Fruit fly (Drosophila melanogaster) whole organism, pupa: ENCODE results near the gene kra.
A peak's percentile ranks its signal among the peaks of the same experiment; 100 is the strongest.

ENCODE experiments used
- CG12605 ChIP-seq: fragments of 200-800 bp; sonication (Bioruptor generic); IDR thresholded peaks from 2 replicates; pipeline ENCODE4 v1.3.6; 2022; ENCODE audit warnings: missing biosample characterization, missing genetic modification characterization
- CG34367 ChIP-seq: fragments of 200-800 bp; sonication (Bioruptor generic); optimal IDR thresholded peaks from 2 replicates; lab custom pipeline; 2018; ENCODE audit warnings: missing biosample characterization, mild to moderate bottlenecking, missing genetic modification characterization
- CG4496 ChIP-seq: fragments of 200-800 bp; sonication (Bioruptor generic); IDR thresholded peaks from 3 replicates; pipeline ENCODE4 v1.3.6; 2022; ENCODE audit warnings: missing biosample characterization, missing genetic modification characterization
- rn ChIP-seq: fragments of 200-800 bp; sonication (Bioruptor generic); IDR thresholded peaks from 2 replicates; pipeline ENCODE4 v1.3.6; 2022; ENCODE audit warnings: missing biosample characterization, missing genetic modification characterization

Gene kra

DNA sequence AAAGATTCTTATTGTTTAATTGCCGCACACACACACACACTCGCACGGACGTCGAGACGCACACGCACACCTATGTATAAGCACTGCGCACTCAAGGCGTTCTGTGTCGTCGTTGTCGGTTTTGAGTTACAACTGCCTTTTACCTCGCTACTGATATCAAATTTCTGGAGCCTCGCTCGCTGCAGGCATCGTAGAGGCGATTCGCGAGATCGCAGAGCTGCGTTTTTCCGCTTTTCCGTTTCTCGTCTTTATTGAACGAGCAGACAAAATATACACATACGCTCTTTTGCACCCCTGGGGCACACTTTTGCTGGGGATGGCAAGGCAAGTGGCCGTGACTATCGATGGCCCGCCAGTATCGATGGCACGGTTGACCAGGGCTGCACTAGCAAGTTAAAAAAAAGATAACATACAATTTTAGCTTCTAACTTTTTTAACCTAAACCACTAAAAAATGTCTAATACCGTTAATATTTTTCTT, 53.4 kb downstream of the kra start, which contains the start of gene CG2519:
Gene CG2519 (minus strand): TSS at position 312 of the 480 bp plus-strand sequence.
- TF ChIP-seq CG34367 (tag; lab: Kevin White, UChicago) (no peak), CG12605 (GFP tag; lab: Robert Waterston, UW) (peak; percentile 42; the same call in 1 of the 2 replicates), CG4496 (GFP tag; lab: Robert Waterston, UW) (peak; percentile 48; the same call in 2 of the 3 replicates), rn (0 out of 2 replicates have a peak, but pooled peaks have one; percentile 29)
